Fruit fly (Drosophila melanogaster) whole organism, embryonic: ENCODE measurements around the gene CG42486.
A peak's percentile ranks its signal among the peaks of the same experiment; 100 is the strongest.

Source experiments
- ATbp ChIP-seq: fragments of 200-800 bp; sonication (Bioruptor generic); optimal IDR thresholded peaks from 2 replicates; lab custom pipeline; 2017; ENCODE audit warnings: missing biosample characterization, mild to moderate bottlenecking, missing genetic modification characterization, missing genetic modification reagents
- Atf6 ChIP-seq: fragments of 200-800 bp; sonication (Bioruptor generic); IDR thresholded peaks from 2 replicates; pipeline ENCODE4 v1.3.6; 2022; ENCODE audit warnings: missing biosample characterization, missing genetic modification characterization
- C15 ChIP-seq: fragments of 200-800 bp; sonication (Bioruptor generic); IDR thresholded peaks from 3 replicates; pipeline ENCODE4 v1.3.6; 2022; ENCODE audit warnings: missing biosample characterization, missing genetic modification characterization
- CG10209 ChIP-seq: fragments of 200-800 bp; sonication (Bioruptor generic); optimal IDR thresholded peaks from 3 replicates; lab custom pipeline; 2017; ENCODE audit warnings: missing biosample characterization, mild to moderate bottlenecking, missing genetic modification characterization, missing genetic modification reagents
- CG10274 ChIP-seq: fragments of 200-800 bp; sonication (Bioruptor generic); optimal IDR thresholded peaks from 3 replicates; lab custom pipeline; 2017; ENCODE audit warnings: missing biosample characterization, mild to moderate bottlenecking, missing genetic modification characterization
- CG10431 ChIP-seq: fragments of 200-800 bp; sonication (Bioruptor generic); optimal IDR thresholded peaks from 3 replicates; lab custom pipeline; 2018; ENCODE audit warnings: missing biosample characterization, mild to moderate bottlenecking, missing genetic modification characterization
- CG10565 ChIP-seq: fragments of 200-800 bp; sonication (Bioruptor generic); optimal IDR thresholded peaks from 3 replicates; lab custom pipeline; 2016; ENCODE audit warnings: missing biosample characterization, mild to moderate bottlenecking, missing genetic modification characterization
- CG12071 ChIP-seq: fragments of 200-800 bp; sonication (Bioruptor generic); optimal IDR thresholded peaks from 3 replicates; lab custom pipeline; 2018; ENCODE audit warnings: missing biosample characterization, mild to moderate bottlenecking, missing genetic modification characterization
- CG12769 ChIP-seq: fragments of 200-800 bp; sonication (Bioruptor generic); optimal IDR thresholded peaks from 2 replicates; lab custom pipeline; 2019; ENCODE audit warnings: missing biosample characterization, mild to moderate bottlenecking, missing genetic modification characterization, moderate library complexity
- CG14441 ChIP-seq: fragments of 200-800 bp; sonication (Bioruptor generic); IDR thresholded peaks from 2 replicates; pipeline ENCODE4 v1.3.6; 2022; ENCODE audit warnings: missing biosample characterization, missing genetic modification characterization
- CG1602 ChIP-seq: fragments of 200-800 bp; sonication (Bioruptor generic); optimal IDR thresholded peaks from 3 replicates; lab custom pipeline; 2016; ENCODE audit warnings: missing biosample characterization, missing genetic modification characterization
- CG18619 ChIP-seq: fragments of 200-800 bp; sonication (Bioruptor generic); optimal IDR thresholded peaks from 3 replicates; lab custom pipeline; 2017; ENCODE audit warnings: missing biosample characterization, mild to moderate bottlenecking, missing genetic modification characterization
- CG2712 ChIP-seq: fragments of 200-800 bp; optimal IDR thresholded peaks from 3 replicates; lab custom pipeline; 2019; ENCODE audit warnings: missing biosample characterization, mild to moderate bottlenecking, missing genetic modification characterization, moderate library complexity
- CG33213 ChIP-seq: fragments of 200-800 bp; sonication (Bioruptor generic); optimal IDR thresholded peaks from 3 replicates; lab custom pipeline; 2016; ENCODE audit warnings: missing biosample characterization, missing genetic modification characterization
- CG4730 ChIP-seq: fragments of 200-800 bp; sonication (Bioruptor generic); IDR thresholded peaks from 2 replicates; pipeline ENCODE4 v1.3.6; 2022; ENCODE audit warnings: missing biosample characterization, missing genetic modification characterization
- CG5245 ChIP-seq: fragments of 200-800 bp; sonication (Bioruptor generic); optimal IDR thresholded peaks from 3 replicates; lab custom pipeline; 2016; ENCODE audit warnings: missing biosample characterization, missing genetic modification characterization
- CG6175 ChIP-seq: fragments of 200-800 bp; sonication (Bioruptor generic); IDR thresholded peaks from 3 replicates; pipeline ENCODE4 v1.3.6; 2022; ENCODE audit warnings: missing biosample characterization, missing genetic modification characterization
- CG7745 ChIP-seq: fragments of 200-800 bp; sonication (Bioruptor generic); optimal IDR thresholded peaks from 2 replicates; lab custom pipeline; 2018; ENCODE audit warnings: missing biosample characterization, mild to moderate bottlenecking, missing genetic modification characterization, moderate library complexity
- CG7987 ChIP-seq: fragments of 200-800 bp; sonication (Bioruptor generic); optimal IDR thresholded peaks from 2 replicates; lab custom pipeline; 2018; ENCODE audit warnings: missing biosample characterization, mild to moderate bottlenecking, missing genetic modification characterization, moderate library complexity
- GATAe ChIP-seq: fragments of 200-800 bp; sonication (Bioruptor generic); conservative IDR thresholded peaks from 2 replicates; pipeline ENCODE4 v1.3.6; 2022; ENCODE audit warnings: missing biosample characterization, missing genetic modification characterization
- Hr3 ChIP-seq: fragments of 200-800 bp; sonication (Bioruptor generic); optimal IDR thresholded peaks from 3 replicates; lab custom pipeline; 2016; ENCODE audit warnings: missing biosample characterization, missing genetic modification characterization
- MTF-1 ChIP-seq: fragments of 200-800 bp; sonication (Bioruptor generic); optimal IDR thresholded peaks from 2 replicates; lab custom pipeline; 2018; ENCODE audit warnings: missing biosample characterization, mild to moderate bottlenecking, missing genetic modification characterization, borderline replicate concordance
- Meics ChIP-seq: fragments of 200-800 bp; sonication (Bioruptor generic); optimal IDR thresholded peaks from 2 replicates; lab custom pipeline; 2017; ENCODE audit warnings: missing biosample characterization, mild to moderate bottlenecking, missing genetic modification characterization
- Nf-YA ChIP-seq: fragments of 200-800 bp; sonication (Bioruptor generic); IDR thresholded peaks from 2 replicates; pipeline ENCODE4 v1.3.6; 2022; ENCODE audit warnings: missing biosample characterization, missing genetic modification characterization
- PHDP ChIP-seq: fragments of 200-800 bp; sonication (Bioruptor generic); optimal IDR thresholded peaks from 3 replicates; lab custom pipeline; 2018; ENCODE audit warnings: missing biosample characterization, mild to moderate bottlenecking, missing genetic modification characterization, moderate library complexity
- Rfx ChIP-seq: fragments of 200-800 bp; sonication (Bioruptor generic); IDR thresholded peaks from 2 replicates; pipeline ENCODE4 v1.3.6; 2022; ENCODE audit warnings: missing biosample characterization, missing genetic modification characterization
- Sox100B ChIP-seq: fragments of 200-800 bp; sonication (Bioruptor generic); optimal IDR thresholded peaks from 3 replicates; lab custom pipeline; 2018; ENCODE audit warnings: missing biosample characterization, mild to moderate bottlenecking, missing genetic modification characterization
- ara ChIP-seq: fragments of 200-800 bp; sonication (Bioruptor generic); IDR thresholded peaks from 2 replicates; pipeline ENCODE4 v1.3.6; 2022; ENCODE audit warnings: missing biosample characterization, missing genetic modification characterization
- bowl ChIP-seq: fragments of 200-800 bp; sonication (Bioruptor generic); IDR thresholded peaks from 2 replicates; pipeline ENCODE4 v1.3.6; 2022; ENCODE audit warnings: missing biosample characterization, missing genetic modification characterization
- caup ChIP-seq: fragments of 200-800 bp; sonication (Bioruptor generic); optimal IDR thresholded peaks from 3 replicates; lab custom pipeline; 2017; ENCODE audit warnings: missing biosample characterization, mild to moderate bottlenecking, missing genetic modification characterization, moderate library complexity; ENCODE audit not compliant: severe bottlenecking
- croc ChIP-seq: fragments of 200-800 bp; sonication (Bioruptor generic); conservative IDR thresholded peaks from 3 replicates; pipeline ENCODE4 v1.3.6; 2022; ENCODE audit warnings: missing biosample characterization, missing genetic modification characterization
- cwo ChIP-seq: fragments of 200-800 bp; sonication (Bioruptor generic); optimal IDR thresholded peaks from 3 replicates; lab custom pipeline; 2017; ENCODE audit warnings: missing biosample characterization, missing genetic modification characterization, mild to moderate bottlenecking, moderate library complexity, missing genetic modification reagents
- dimm ChIP-seq: fragments of 200-800 bp; sonication (Bioruptor generic); IDR thresholded peaks from 2 replicates; pipeline ENCODE4 v1.3.6; 2022; ENCODE audit warnings: missing biosample characterization, missing genetic modification characterization
- dm ChIP-seq: fragments of 200-800 bp; sonication (Bioruptor generic); optimal IDR thresholded peaks from 3 replicates; lab custom pipeline; 2016; ENCODE audit warnings: missing biosample characterization, missing genetic modification characterization
- ewg ChIP-seq: fragments of 200-800 bp; sonication (Bioruptor generic); optimal IDR thresholded peaks from 3 replicates; lab custom pipeline; 2017; ENCODE audit warnings: mild to moderate bottlenecking, missing biosample characterization, missing genetic modification reagents, missing genetic modification characterization
- exex ChIP-seq: fragments of 200-800 bp; sonication (Bioruptor generic); optimal IDR thresholded peaks from 4 replicates; lab custom pipeline; 2018; ENCODE audit warnings: missing biosample characterization, mild to moderate bottlenecking, missing genetic modification characterization, moderate library complexity
- gcm ChIP-seq: fragments of 200-800 bp; sonication (Bioruptor generic); optimal IDR thresholded peaks from 2 replicates; lab custom pipeline; 2019; ENCODE audit warnings: missing biosample characterization, mild to moderate bottlenecking, missing genetic modification characterization, moderate library complexity
- jing ChIP-seq: fragments of 200-800 bp; sonication (Bioruptor generic); optimal IDR thresholded peaks from 2 replicates; lab custom pipeline; 2018; ENCODE audit warnings: missing biosample characterization, mild to moderate bottlenecking, missing genetic modification characterization
- knrl ChIP-seq: fragments of 200-800 bp; sonication (Bioruptor generic); IDR thresholded peaks from 3 replicates; pipeline ENCODE4 v1.3.6; 2022; ENCODE audit warnings: missing biosample characterization, missing genetic modification characterization; ENCODE audit not compliant: partially characterized antibody
- onecut ChIP-seq: fragments of 200-800 bp; sonication (Bioruptor generic); IDR thresholded peaks from 2 replicates; pipeline ENCODE4 v1.3.6; 2022; ENCODE audit warnings: missing biosample characterization, missing genetic modification characterization
- otp ChIP-seq: fragments of 200-800 bp; sonication (Bioruptor generic); IDR thresholded peaks from 3 replicates; pipeline ENCODE4, ENCODE4 v1.3.6; 2022; ENCODE audit warnings: missing biosample characterization, missing genetic modification characterization
- so ChIP-seq: fragments of 200-800 bp; sonication (Bioruptor generic); IDR thresholded peaks from 3 replicates; pipeline ENCODE4 v1.3.6; 2022; ENCODE audit warnings: missing biosample characterization, missing genetic modification characterization
- sob ChIP-seq: fragments of 200-800 bp; sonication (Bioruptor generic); IDR thresholded peaks from 2 replicates; pipeline ENCODE4 v1.3.6; 2022; ENCODE audit warnings: missing biosample characterization, missing genetic modification characterization
- stwl ChIP-seq: fragments of 200-800 bp; sonication (Bioruptor generic); optimal IDR thresholded peaks from 3 replicates; lab custom pipeline; 2018; ENCODE audit warnings: missing biosample characterization, mild to moderate bottlenecking, missing genetic modification characterization, moderate library complexity
- sug ChIP-seq: fragments of 200-800 bp; optimal IDR thresholded peaks from 2 replicates; lab custom pipeline; 2019; ENCODE audit warnings: missing biosample characterization, mild to moderate bottlenecking, missing genetic modification characterization, moderate library complexity
- tap ChIP-seq: fragments of 200-800 bp; optimal IDR thresholded peaks from 3 replicates; lab custom pipeline; 2019; ENCODE audit warnings: missing biosample characterization, mild to moderate bottlenecking, missing genetic modification characterization, moderate library complexity
- tll ChIP-seq, 2 experiments: fragments of 200-800 bp in 1 of 2; fragments of >200 bp in 1 of 2; sonication (Bioruptor generic) in 1 of 2; optimal IDR thresholded peaks; 2 replicates each; lab custom pipeline; 2017 to 2019; ENCODE audit warnings: missing biosample characterization in 2 of 2, missing genetic modification characterization in 2 of 2, mild to moderate bottlenecking in 1 of 2, moderate library complexity in 1 of 2

CG42486 gene

dm6 chr2L:11845159-11845788 is 2.3 kb downstream of the CG42486 start (continued):
- TF ChIP-seq tap (tag; lab: Kevin White, UChicago) (no peak), CG12769 (tag; lab: Kevin White, UChicago) (peak; percentile 43), sug (tag; lab: Kevin White, UChicago) (peak; percentile 46), dm (no peak), bowl (GFP tag; lab: Robert Waterston, UW) (no peak), ara (GFP tag; lab: Robert Waterston, UW) (no peak), CG10565 (GFP tag; lab: Kevin White, UChicago) (no peak), exex (peak; percentile 76), CG10431 (GFP tag; lab: Kevin White, UChicago) (no peak), otp (GFP tag; lab: Robert Waterston, UW) (no peak), Sox100B (GFP tag; lab: Kevin White, UChicago) (peak; percentile 14), CG7987 (GFP tag; lab: Kevin White, UChicago) (peak; percentile 33), Rfx (GFP tag; lab: Robert Waterston, UW) (peak; percentile 22; the same call in 1 of the 2 replicates), onecut (no peak), CG33213 (no peak), so (GFP tag; lab: Robert Waterston, UW) (no peak), GATAe (0 out of 2 replicates have a peak, but pooled peaks have one; percentile 16), CG10209 (no peak), sob (peak; percentile 30; the same call in 1 of the 2 replicates), knrl (GFP tag; lab: Robert Waterston, UW) (no peak), PHDP (tag; lab: Kevin White, UChicago) (no peak), CG10274 (GFP tag; lab: Kevin White, UChicago) (no peak), gcm (GFP tag; lab: Kevin White, UChicago) (no peak), CG1602 (no peak), tll (GFP tag; optimal IDR thresholded peaks at IDR 0.05; lab: Kevin White, UChicago) (no peak), MTF-1 (GFP tag; lab: Kevin White, UChicago) (peak; percentile 1), CG4730 (no peak), ATbp (peak; percentile 46), CG6175 (GFP tag; lab: Robert Waterston, UW) (no peak), dimm (GFP tag; lab: Robert Waterston, UW) (no peak), jing (GFP tag; lab: Kevin White, UChicago) (no peak), Meics (GFP tag; lab: Kevin White, UChicago) (peak; percentile 87), Nf-YA (GFP tag; lab: Robert Waterston, UW) (peak; percentile 30; the same call in 1 of the 2 replicates), cwo (no peak), croc (GFP tag; lab: Robert Waterston, UW) (no peak), ewg (GFP tag; lab: Kevin White, UChicago) (no peak), caup (peak; percentile 38), C15 (no peak), CG2712 (no peak), CG18619 (peak; percentile 32), stwl (tag; lab: Kevin White, UChicago) (no peak), CG5245 (GFP tag; lab: Kevin White, UChicago) (no peak), CG14441 (GFP tag; lab: Robert Waterston, UW) (no peak), CG12071 (GFP tag; lab: Kevin White, UChicago) (peak; percentile 27), Atf6 (GFP tag; lab: Robert Waterston, UW) (0 out of 2 replicates have a peak, but pooled peaks have one; percentile 34), CG7745 (no peak), Hr3 (GFP tag; lab: Kevin White, UChicago) (no peak)
